Worm (Caenorhabditis elegans) whole organism, L2 larva: Measurements from ENCODE around the gene F52D2.12.

Experiments used
- dmd-4 ChIP-seq: sonication (generic microtip); optimal IDR thresholded peaks from 2 replicates; lab custom pipeline; 2017; ENCODE audit warnings: missing biosample characterization, missing genetic modification characterization
- gmeb-1 ChIP-seq: fragments of 150-350 bp; optimal IDR thresholded peaks from 2 replicates; lab custom pipeline; 2014; ENCODE audit warnings: missing biosample characterization, missing genetic modification characterization
- nhr-11 ChIP-seq: fragments of 150-350 bp; optimal IDR thresholded peaks from 2 replicates; lab custom pipeline; 2014; ENCODE audit warnings: missing biosample characterization, missing genetic modification characterization
- nhr-237 ChIP-seq: fragments of 150-350 bp; optimal IDR thresholded peaks from 2 replicates; lab custom pipeline; 2014; ENCODE audit warnings: missing biosample characterization, missing genetic modification characterization
- snpc-4 ChIP-seq: fragments of 150-350 bp; optimal IDR thresholded peaks from 2 replicates; lab custom pipeline; 2014; ENCODE audit warnings: missing biosample characterization, missing genetic modification characterization
- unc-62 ChIP-seq: fragments of 150-350 bp; optimal IDR thresholded peaks from 2 replicates; lab custom pipeline; 2014; ENCODE audit warnings: missing biosample characterization, missing genetic modification reagents, missing genetic modification characterization
- ztf-11 ChIP-seq: sonication (generic microtip); optimal IDR thresholded peaks from 2 replicates; lab custom pipeline; 2017; ENCODE audit warnings: missing biosample characterization, missing genetic modification characterization

ce11 chrX:1981654-1982053, 3.8 kb downstream of the F52D2.12 start:
- no peak for TF ChIP-seq gmeb-1
- TF ChIP-seq nhr-237 (tag; lab: Kevin White, UChicago), result no peak
- TF ChIP-seq snpc-4 (tag; lab: Kevin White, UChicago), result no peak
- TF ChIP-seq ztf-11 (tag; lab: Kevin White, UChicago), result no peak
- TF ChIP-seq unc-62 (GFP tag; lab: Kevin White, UChicago), result no peak
- no peak for TF ChIP-seq nhr-11 (tag; lab: Kevin White, UChicago)
- TF ChIP-seq dmd-4 (tag; lab: Kevin White, UChicago), result no peak
